Fruit fly (Drosophila melanogaster) whole organism, adult: Measurements from ENCODE around the gene Diedel3.

Experiments
- CG11617 ChIP-seq: fragments of 200-800 bp; sonication (Bioruptor generic); optimal IDR thresholded peaks from 2 replicates; lab custom pipeline; 2017; ENCODE audit warnings: mild to moderate bottlenecking, missing biosample characterization, missing genetic modification reagents, missing genetic modification characterization
- CG12768 ChIP-seq: fragments of 200-800 bp; sonication (Bioruptor generic); optimal IDR thresholded peaks from 2 replicates; lab custom pipeline; 2017; ENCODE audit warnings: missing biosample characterization, missing genetic modification characterization, mild to moderate bottlenecking, moderate library complexity, missing genetic modification reagents
- CG14711 ChIP-seq: fragments of 200-800 bp; sonication (Bioruptor generic); optimal IDR thresholded peaks from 2 replicates; lab custom pipeline; 2018; ENCODE audit warnings: missing biosample characterization, mild to moderate bottlenecking, missing genetic modification characterization, moderate library complexity
- CG1620 ChIP-seq: fragments of 200-800 bp; sonication (Bioruptor generic); optimal IDR thresholded peaks from 2 replicates; lab custom pipeline; 2016; ENCODE audit warnings: missing biosample characterization, missing genetic modification characterization
- CG33017 ChIP-seq: fragments of 200-800 bp; sonication (Bioruptor generic); optimal IDR thresholded peaks from 2 replicates; lab custom pipeline; 2018; ENCODE audit warnings: missing biosample characterization, mild to moderate bottlenecking, missing genetic modification characterization, moderate library complexity
- CG5204 ChIP-seq: fragments of 200-800 bp; sonication (Bioruptor generic); optimal IDR thresholded peaks from 2 replicates; lab custom pipeline; 2016; ENCODE audit warnings: missing biosample characterization, missing genetic modification characterization
- CG7045 ChIP-seq: fragments of 200-800 bp; sonication (Bioruptor generic); optimal IDR thresholded peaks from 2 replicates; lab custom pipeline; 2017; ENCODE audit warnings: missing biosample characterization, mild to moderate bottlenecking, missing genetic modification characterization
- CG7101 ChIP-seq: fragments of 200-800 bp; sonication (Bioruptor generic); optimal IDR thresholded peaks from 2 replicates; lab custom pipeline; 2018; ENCODE audit warnings: missing biosample characterization, mild to moderate bottlenecking, missing genetic modification characterization, moderate library complexity
- Clk ChIP-seq: fragments of 200-800 bp; sonication (Bioruptor generic); optimal IDR thresholded peaks from 2 replicates; lab custom pipeline; 2017; ENCODE audit warnings: missing biosample characterization, missing genetic modification characterization
- Crg-1 ChIP-seq: fragments of 200-800 bp; sonication (Bioruptor generic); optimal IDR thresholded peaks from 2 replicates; lab custom pipeline; 2016; ENCODE audit warnings: missing biosample characterization, missing genetic modification characterization
- Hr96 ChIP-seq: fragments of 200-800 bp; sonication (Bioruptor generic); optimal IDR thresholded peaks from 2 replicates; lab custom pipeline; 2016; ENCODE audit warnings: missing biosample characterization, missing genetic modification characterization
- Mnt ChIP-seq: fragments of 200-800 bp; sonication (Bioruptor generic); optimal IDR thresholded peaks from 2 replicates; lab custom pipeline; 2016; ENCODE audit warnings: missing biosample characterization, mild to moderate bottlenecking, missing genetic modification characterization
- bab1 ChIP-seq: fragments of 200-800 bp; sonication (Bioruptor generic); optimal IDR thresholded peaks from 3 replicates; lab custom pipeline; 2019; ENCODE audit warnings: missing biosample characterization, mild to moderate bottlenecking, missing genetic modification characterization, moderate library complexity
- cic ChIP-seq: fragments of 200-800 bp; sonication (Bioruptor generic); optimal IDR thresholded peaks from 2 replicates; lab custom pipeline; 2017; ENCODE audit warnings: missing biosample characterization, mild to moderate bottlenecking, missing genetic modification characterization, moderate library complexity
- cnc ChIP-seq, 2 experiments: fragments of >200 bp; optimal IDR thresholded peaks; 2 replicates each; lab custom pipeline; 2017
- kay ChIP-seq: fragments of 200-800 bp; sonication (Bioruptor generic); peaks from one replicate; lab custom pipeline; 2016; ENCODE audit warnings: missing biosample characterization, missing genetic modification characterization, borderline replicate concordance
- ovo ChIP-seq: fragments of 200-800 bp; sonication (Bioruptor generic); optimal IDR thresholded peaks from 2 replicates; lab custom pipeline; 2016; ENCODE audit warnings: missing biosample characterization, missing genetic modification characterization
- pad ChIP-seq: fragments of 200-800 bp; sonication (Bioruptor generic); optimal IDR thresholded peaks from 3 replicates; lab custom pipeline; 2017; ENCODE audit warnings: missing biosample characterization, missing genetic modification characterization, mild to moderate bottlenecking, moderate library complexity, missing genetic modification reagents
- tj ChIP-seq: fragments of 200-800 bp; sonication (Bioruptor generic); optimal IDR thresholded peaks from 3 replicates; lab custom pipeline; 2017; ENCODE audit warnings: missing biosample characterization, mild to moderate bottlenecking, missing genetic modification characterization, moderate library complexity
- toe ChIP-seq: fragments of 200-800 bp; sonication (Bioruptor generic); optimal IDR thresholded peaks from 2 replicates; lab custom pipeline; 2016; ENCODE audit warnings: missing biosample characterization, missing genetic modification characterization

Diedel3 gene

dm6 chrX:19018102-19018814 is 32.0 kb upstream of the Diedel3 start:
- TF ChIP-seq CG14711 (tag; lab: Kevin White, UChicago): no peak
- TF ChIP-seq Crg-1: no peak

dm6 chrX:19020062-19020461 is 30.2 kb upstream of the Diedel3 start:
- no peak for TF ChIP-seq CG12768 (GFP tag; lab: Kevin White, UChicago)
- TF ChIP-seq Crg-1: no peak
- no peak for TF ChIP-seq CG11617 (GFP tag; lab: Kevin White, UChicago)
- no peak for TF ChIP-seq CG7045 (GFP tag; lab: Kevin White, UChicago)

dm6 chrX:19028584-19028983 is 21.7 kb upstream of the Diedel3 start:
- TF ChIP-seq bab1 (GFP tag; lab: Kevin White, UChicago): no peak
- no peak for TF ChIP-seq CG12768 (GFP tag; lab: Kevin White, UChicago)
- no peak for TF ChIP-seq toe (GFP tag; lab: Kevin White, UChicago)
- no peak for TF ChIP-seq CG1620 (GFP tag; lab: Kevin White, UChicago)
- TF ChIP-seq Crg-1: no peak
- no peak for TF ChIP-seq pad
- no peak for TF ChIP-seq CG7101
- no peak for TF ChIP-seq CG7045 (GFP tag; lab: Kevin White, UChicago)
- no peak for TF ChIP-seq cnc (optimal IDR thresholded peaks at IDR 0.05; lab: Kevin White, UChicago)
- TF ChIP-seq CG5204: no peak

- TF ChIP-seq cnc (optimal IDR thresholded peaks at IDR 0.05; lab: Kevin White, UChicago) (no peak), pad (no peak), Hr96 (GFP tag; lab: Kevin White, UChicago) (no peak), CG11617 (GFP tag; lab: Kevin White, UChicago) (no peak), kay (no peak), tj (GFP tag; lab: Kevin White, UChicago) (no peak), CG7045 (GFP tag; lab: Kevin White, UChicago) (no peak)
Measured at dm6 chrX:19033739-19034138, 16.5 kb upstream of the Diedel3 start.

dm6 chrX:19037137-19037536 is 13.1 kb upstream of the Diedel3 start:
- no peak for TF ChIP-seq tj (GFP tag; lab: Kevin White, UChicago)
- no peak for TF ChIP-seq Crg-1
- TF ChIP-seq pad: no peak
- TF ChIP-seq Clk (GFP tag; lab: Kevin White, UChicago): no peak
- no peak for TF ChIP-seq cic
- no peak for TF ChIP-seq CG12768 (GFP tag; lab: Kevin White, UChicago)
- TF ChIP-seq CG33017 (tag; lab: Kevin White, UChicago): no peak
- TF ChIP-seq CG1620 (GFP tag; lab: Kevin White, UChicago): no peak
- no peak for TF ChIP-seq cnc (optimal IDR thresholded peaks at IDR 0.05; lab: Kevin White, UChicago)

- TF ChIP-seq pad: no peak
- no peak for TF ChIP-seq CG5204
- no peak for TF ChIP-seq CG12768 (GFP tag; lab: Kevin White, UChicago)
- no peak for TF ChIP-seq CG33017 (tag; lab: Kevin White, UChicago)
- TF ChIP-seq CG11617 (GFP tag; lab: Kevin White, UChicago): no peak
- no peak for TF ChIP-seq cnc (optimal IDR thresholded peaks at IDR 0.05; lab: Kevin White, UChicago)
- TF ChIP-seq Hr96 (GFP tag; lab: Kevin White, UChicago): no peak
- no peak for TF ChIP-seq CG7045 (GFP tag; lab: Kevin White, UChicago)
Measured at dm6 chrX:19040261-19040660, 10.0 kb upstream of the Diedel3 start.

- TF ChIP-seq cnc (optimal IDR thresholded peaks at IDR 0.05; lab: Kevin White, UChicago) (no peak), CG7101 (no peak), CG11617 (GFP tag; lab: Kevin White, UChicago) (no peak), CG12768 (GFP tag; lab: Kevin White, UChicago) (no peak), CG33017 (tag; lab: Kevin White, UChicago) (no peak), cic (no peak), tj (GFP tag; lab: Kevin White, UChicago) (no peak), CG7045 (GFP tag; lab: Kevin White, UChicago) (no peak)
Measured at dm6 chrX:19056611-19057010, 6.4 kb downstream of the Diedel3 start, which contains the start of gene CG14190. Gene CG14190, plus strand, starts transcription at chrX:19056911.

- TF ChIP-seq bab1 (GFP tag; lab: Kevin White, UChicago) (no peak), cic (no peak), ovo (no peak), pad (no peak), CG33017 (tag; lab: Kevin White, UChicago) (no peak), CG14711 (tag; lab: Kevin White, UChicago) (no peak), CG1620 (GFP tag; lab: Kevin White, UChicago) (no peak), Mnt (GFP tag; lab: Kevin White, UChicago) (no peak), toe (GFP tag; lab: Kevin White, UChicago) (no peak), CG7045 (GFP tag; lab: Kevin White, UChicago) (no peak), CG5204 (no peak), Clk (GFP tag; lab: Kevin White, UChicago) (no peak), CG11617 (GFP tag; lab: Kevin White, UChicago) (no peak), tj (GFP tag; lab: Kevin White, UChicago) (no peak), cnc (optimal IDR thresholded peaks at IDR 0.05; lab: Kevin White, UChicago) (no peak), Crg-1 (no peak), CG12768 (GFP tag; lab: Kevin White, UChicago) (no peak)
Measured at dm6 chrX:19068873-19069272, 18.6 kb downstream of the Diedel3 start, which contains the start of gene CG34330. Gene CG34330, minus strand, starts transcription at chrX:19068973.
